Comparison of ENCODE assay signal across 1 fruit fly cellular context in genomic region chrX:10244763-10245162, dm6.
TF ChIP-seq lines count a peak whose summit lies in the region.

No protein-coding gene starts in this region.

TF ChIP-seq in whole organism, embryonic, 481 proteins besides CTCF, POLR2A, EP300 and RAD21 (continued from another document):
- no peak for TF ChIP-seq CG14441 (GFP tag; IDR thresholded peaks at IDR 0.05; lab: Robert Waterston, UW)
- TF ChIP-seq ewg (GFP tag; optimal IDR thresholded peaks at IDR 0.05; lab: Kevin White, UChicago), result no peak
- peak; percentile 64 for TF ChIP-seq sens (GFP tag; lab: Kevin White, UChicago)
- no peak for TF ChIP-seq Pdp1 (GFP tag; optimal IDR thresholded peaks at IDR 0.05; lab: Kevin White, UChicago)
- TF ChIP-seq NFAT (GFP tag; IDR thresholded peaks at IDR 0.05; lab: Robert Waterston, UW), result no peak
- no peak for TF ChIP-seq insv (GFP tag; optimal IDR thresholded peaks at IDR 0.05; lab: Kevin White, UChicago)
- no peak for TF ChIP-seq CG6791 (GFP tag; IDR thresholded peaks at IDR 0.05; lab: Robert Waterston, UW; ENCODE audit: partially characterized antibody)
- TF ChIP-seq Med (GFP tag; lab: Kevin White, UChicago), result peak; percentile 64
- TF ChIP-seq dmrt99B (tag; optimal IDR thresholded peaks at IDR 0.05; lab: Kevin White, UChicago), result peak; percentile 8
- TF ChIP-seq tap (tag; optimal IDR thresholded peaks at IDR 0.05; lab: Kevin White, UChicago), result no peak
- no peak for TF ChIP-seq her (GFP tag; optimal IDR thresholded peaks at IDR 0.05; lab: Kevin White, UChicago)
- peak; percentile 11 for TF ChIP-seq CG3281 (GFP tag; optimal IDR thresholded peaks at IDR 0.05; lab: Kevin White, UChicago)
- no peak for TF ChIP-seq CG8765 (GFP tag; IDR thresholded peaks at IDR 0.05; lab: Robert Waterston, UW)
- no peak for TF ChIP-seq CG10431 (GFP tag; optimal IDR thresholded peaks at IDR 0.05; lab: Kevin White, UChicago)
- peak; percentile 48 for TF ChIP-seq row (GFP tag; IDR thresholded peaks at IDR 0.05; lab: Robert Waterston, UW)
- peak; percentile 32; the same call in 1 of the 2 replicates for TF ChIP-seq CG9932 (GFP tag; IDR thresholded peaks at IDR 0.05; lab: Robert Waterston, UW)
- TF ChIP-seq CG2678 (tag; optimal IDR thresholded peaks at IDR 0.05; lab: Kevin White, UChicago), result peak; percentile 24
- TF ChIP-seq Hr51 (GFP tag; optimal IDR thresholded peaks at IDR 0.05; lab: Kevin White, UChicago), result peak in 1 of 2 experiments; percentile 30
- TF ChIP-seq chif (GFP tag; optimal IDR thresholded peaks at IDR 0.05; lab: Kevin White, UChicago), result no peak
- no peak for TF ChIP-seq CG11560 (tag; IDR thresholded peaks at IDR 0.05; lab: Robert Waterston, UW)
- no peak for TF ChIP-seq luna (GFP tag; optimal IDR thresholded peaks at IDR 0.05; lab: Kevin White, UChicago)
- no peak for TF ChIP-seq CG11723 (GFP tag; optimal IDR thresholded peaks at IDR 0.05; lab: Kevin White, UChicago)
- TF ChIP-seq CG7928 (GFP tag; optimal IDR thresholded peaks at IDR 0.05; lab: Kevin White, UChicago), result no peak
- 0 out of 2 replicates have a peak, but pooled peaks have one; percentile 26 for TF ChIP-seq Drgx (GFP tag; IDR thresholded peaks at IDR 0.05; lab: Robert Waterston, UW)
- TF ChIP-seq lmd (GFP tag; IDR thresholded peaks at IDR 0.05; lab: Robert Waterston, UW), result peak; percentile 27; the same call in 1 of the 2 replicates
